Fruit fly (Drosophila melanogaster): ENCODE data around the gene CG6154.

CG6154 gene

dm6 chr3R:26228026-26228635 lies 34.3 kb upstream of the CG6154 start (continued):
- TF ChIP-seq dati (GFP tag; IDR thresholded peaks at IDR 0.05) = peak; percentile 72; the same call in 1 of the 2 replicates
- peak; percentile 79 for TF ChIP-seq NFAT (GFP tag; IDR thresholded peaks at IDR 0.05)
- TF ChIP-seq oc (tag; optimal IDR thresholded peaks at IDR 0.05) = peak; percentile 85
- TF ChIP-seq scrt (GFP tag; optimal IDR thresholded peaks at IDR 0.05) = peak; percentile 71
- TF ChIP-seq unpg (GFP tag; optimal IDR thresholded peaks at IDR 0.05) = peak; percentile 75
- TF ChIP-seq CG18476 (GFP tag; optimal IDR thresholded peaks at IDR 0.05) = peak; percentile 80
- TF ChIP-seq CG17385 (GFP tag; optimal IDR thresholded peaks at IDR 0.05) = peak; percentile 75
- TF ChIP-seq kni (GFP tag; optimal IDR thresholded peaks at IDR 0.05) = peak; percentile 96
- peak; percentile 85 for TF ChIP-seq Fer2 (tag; optimal IDR thresholded peaks at IDR 0.05)
- TF ChIP-seq cad (GFP tag; optimal IDR thresholded peaks at IDR 0.05) = no peak
- peak; percentile 97 for TF ChIP-seq lab (GFP tag; optimal IDR thresholded peaks at IDR 0.05)
- TF ChIP-seq ase (GFP tag; IDR thresholded peaks at IDR 0.05) = peak; percentile 29; the same call in 1 of the 3 replicates
- TF ChIP-seq dan (GFP tag; IDR thresholded peaks at IDR 0.05) = no peak
- TF ChIP-seq al (GFP tag; IDR thresholded peaks at IDR 0.05) = peak; percentile 59; the same call in 1 of the 2 replicates
- TF ChIP-seq CG11085 (GFP tag; IDR thresholded peaks at IDR 0.05) = peak; percentile 75; the same call in 1 of the 2 replicates
- no peak for TF ChIP-seq CG42726 (GFP tag; IDR thresholded peaks at IDR 0.05; ENCODE audit: partially characterized antibody)
- TF ChIP-seq CG2875 (GFP tag; optimal IDR thresholded peaks at IDR 0.05) = peak; percentile 94
- peak; percentile 90 for TF ChIP-seq CG4854 (GFP tag; optimal IDR thresholded peaks at IDR 0.05)
- TF ChIP-seq Poxn (GFP tag; IDR thresholded peaks at IDR 0.05) = peak; percentile 58
- TF ChIP-seq gem (tag; optimal IDR thresholded peaks at IDR 0.05) = peak; percentile 78
- no peak for TF ChIP-seq corto (GFP tag; optimal IDR thresholded peaks at IDR 0.05)
- peak; percentile 77 for TF ChIP-seq ken (GFP tag; IDR thresholded peaks at IDR 0.05)
- TF ChIP-seq Bteb2 (GFP tag; optimal IDR thresholded peaks at IDR 0.05) = peak; percentile 71
- peak; percentile 41; the same call in 1 of the 3 replicates for TF ChIP-seq C15 (GFP tag; IDR thresholded peaks at IDR 0.05)
- no peak for TF ChIP-seq fru (optimal IDR thresholded peaks at IDR 0.05)
- TF ChIP-seq CG9437 (GFP tag; optimal IDR thresholded peaks at IDR 0.05) = no peak
- TF ChIP-seq cato (GFP tag; optimal IDR thresholded peaks at IDR 0.05; ENCODE audit: borderline replicate concordance) = peak; percentile 76
- TF ChIP-seq Bdp1 (GFP tag; optimal IDR thresholded peaks at IDR 0.05) = peak; percentile 85
- peak; percentile 87 for TF ChIP-seq CG10274 (GFP tag; optimal IDR thresholded peaks at IDR 0.05)
- TF ChIP-seq HmgD (GFP tag; optimal IDR thresholded peaks at IDR 0.05) = peak; percentile 60
- TF ChIP-seq Sry-β (GFP tag; optimal IDR thresholded peaks at IDR 0.05) = peak; percentile 59
- TF ChIP-seq BtbVII (GFP tag; optimal IDR thresholded peaks at IDR 0.05) = peak; percentile 78
- TF ChIP-seq CG17186 (GFP tag; optimal IDR thresholded peaks at IDR 0.05) = peak; percentile 73
- 0 out of 2 replicates have a peak, but pooled peaks have one; percentile 17 for TF ChIP-seq CG8765 (GFP tag; IDR thresholded peaks at IDR 0.05)
- TF ChIP-seq org-1 (GFP tag; optimal IDR thresholded peaks at IDR 0.05) = peak; percentile 86
- TF ChIP-seq CG8478 (optimal IDR thresholded peaks at IDR 0.05) = no peak
- TF ChIP-seq Adf1 (GFP tag; IDR thresholded peaks at IDR 0.05) = peak; percentile 55; the same call in 1 of the 2 replicates
- no peak for TF ChIP-seq nerfin-2 (GFP tag; IDR thresholded peaks at IDR 0.05; ENCODE audit: partially characterized antibody)
- peak; percentile 86 for TF ChIP-seq Atf-2 (GFP tag; optimal IDR thresholded peaks at IDR 0.05)
- TF ChIP-seq CG6854 (GFP tag; optimal IDR thresholded peaks at IDR 0.05) = peak; percentile 76
- TF ChIP-seq inv (GFP tag; IDR thresholded peaks at IDR 0.05; ENCODE audit: partially characterized antibody) = no peak
- TF ChIP-seq cg (GFP tag; optimal IDR thresholded peaks at IDR 0.05) = no peak
- peak; percentile 55 for TF ChIP-seq CG31224 (GFP tag; IDR thresholded peaks at IDR 0.05)
- peak; percentile 86 for TF ChIP-seq CG8944 (GFP tag; optimal IDR thresholded peaks at IDR 0.05)
- TF ChIP-seq vfl (GFP tag; optimal IDR thresholded peaks at IDR 0.05) = peak; percentile 67
- TF ChIP-seq trh (GFP tag; optimal IDR thresholded peaks at IDR 0.05) = peak; percentile 76
- TF ChIP-seq CoRest (tag; optimal IDR thresholded peaks at IDR 0.05) = peak; percentile 66
- TF ChIP-seq B-H1 (GFP tag; IDR thresholded peaks at IDR 0.05) = peak; percentile 74
- TF ChIP-seq CG10267 (tag; optimal IDR thresholded peaks at IDR 0.05) = no peak
- no peak for TF ChIP-seq Neu2 (GFP tag; optimal IDR thresholded peaks at IDR 0.05; ENCODE audit: borderline replicate concordance)

Measured in whole organism, embryonic.